Fruit fly (Drosophila melanogaster): ENCODE results near the gene CG32075.

The CG32075 gene

dm6 chr3L:11047877-11048276 is 16.9 kb downstream of the CG32075 start:
- TF ChIP-seq ovo (GFP tag; optimal IDR thresholded peaks at IDR 0.05) (peak; percentile 66), CG7101 (tag; optimal IDR thresholded peaks at IDR 0.05) (peak; percentile 57), CG33017 (tag; optimal IDR thresholded peaks at IDR 0.05) (no peak), CG11617 (GFP tag; optimal IDR thresholded peaks at IDR 0.05) (no peak), CG7045 (GFP tag; optimal IDR thresholded peaks at IDR 0.05) (no peak), CG14711 (tag; optimal IDR thresholded peaks at IDR 0.05) (no peak), bab1 (GFP tag; optimal IDR thresholded peaks at IDR 0.05) (peak; percentile 89), CG1620 (GFP tag; optimal IDR thresholded peaks at IDR 0.05) (peak; percentile 49), pad (GFP tag; optimal IDR thresholded peaks at IDR 0.05) (peak; percentile 64), Mnt (GFP tag; optimal IDR thresholded peaks at IDR 0.05) (peak; percentile 31), toe (GFP tag; optimal IDR thresholded peaks at IDR 0.05) (peak; percentile 20), tj (GFP tag; optimal IDR thresholded peaks at IDR 0.05) (no peak), Clk (GFP tag; optimal IDR thresholded peaks at IDR 0.05) (no peak), CG12768 (GFP tag; optimal IDR thresholded peaks at IDR 0.05) (peak; percentile 1), Hr96 (GFP tag; optimal IDR thresholded peaks at IDR 0.05) (peak; percentile 68), cic (GFP tag; optimal IDR thresholded peaks at IDR 0.05) (no peak), CG5204 (GFP tag; optimal IDR thresholded peaks at IDR 0.05) (peak; percentile 18), Crg-1 (GFP tag; optimal IDR thresholded peaks at IDR 0.05) (peak; percentile 49), kay (GFP tag; ENCODE audit: borderline replicate concordance) (no peak)

dm6 chr3L:11046559-11046958 is 18.2 kb downstream of the CG32075 start:
- TF ChIP-seq CG11617 (GFP tag; optimal IDR thresholded peaks at IDR 0.05): no peak
- TF ChIP-seq tj (GFP tag; optimal IDR thresholded peaks at IDR 0.05): peak; percentile 45
- peak; percentile 35 for TF ChIP-seq Crg-1 (GFP tag; optimal IDR thresholded peaks at IDR 0.05)
- no peak for TF ChIP-seq CG7045 (GFP tag; optimal IDR thresholded peaks at IDR 0.05)
- no peak for TF ChIP-seq Clk (GFP tag; optimal IDR thresholded peaks at IDR 0.05)
- peak; percentile 9 for TF ChIP-seq CG12768 (GFP tag; optimal IDR thresholded peaks at IDR 0.05)
- no peak for TF ChIP-seq kay (GFP tag; ENCODE audit: borderline replicate concordance)
- TF ChIP-seq cnc (optimal IDR thresholded peaks at IDR 0.05): no peak
- TF ChIP-seq pad (GFP tag; optimal IDR thresholded peaks at IDR 0.05): peak; percentile 7
- no peak for TF ChIP-seq toe (GFP tag; optimal IDR thresholded peaks at IDR 0.05)
- no peak for TF ChIP-seq cic (GFP tag; optimal IDR thresholded peaks at IDR 0.05)
- no peak for TF ChIP-seq Hr96 (GFP tag; optimal IDR thresholded peaks at IDR 0.05)
- peak; percentile 17 for TF ChIP-seq Mnt (GFP tag; optimal IDR thresholded peaks at IDR 0.05)
- TF ChIP-seq ovo (GFP tag; optimal IDR thresholded peaks at IDR 0.05): peak; percentile 68
- TF ChIP-seq CG14711 (tag; optimal IDR thresholded peaks at IDR 0.05): no peak
- TF ChIP-seq CG5204 (GFP tag; optimal IDR thresholded peaks at IDR 0.05): no peak
- no peak for TF ChIP-seq CG1620 (GFP tag; optimal IDR thresholded peaks at IDR 0.05)
- peak; percentile 2 for TF ChIP-seq CG33017 (tag; optimal IDR thresholded peaks at IDR 0.05)
- peak; percentile 53 for TF ChIP-seq bab1 (GFP tag; optimal IDR thresholded peaks at IDR 0.05)
- peak; percentile 27 for TF ChIP-seq CG7101 (tag; optimal IDR thresholded peaks at IDR 0.05)

- TF ChIP-seq Hr96 (GFP tag; optimal IDR thresholded peaks at IDR 0.05): no peak
- no peak for TF ChIP-seq CG7101 (tag; optimal IDR thresholded peaks at IDR 0.05)
- no peak for TF ChIP-seq CG1620 (GFP tag; optimal IDR thresholded peaks at IDR 0.05)
- no peak for TF ChIP-seq CG11617 (GFP tag; optimal IDR thresholded peaks at IDR 0.05)
- TF ChIP-seq tj (GFP tag; optimal IDR thresholded peaks at IDR 0.05): peak; percentile 99
- TF ChIP-seq Mnt (GFP tag; optimal IDR thresholded peaks at IDR 0.05): no peak
- no peak for TF ChIP-seq toe (GFP tag; optimal IDR thresholded peaks at IDR 0.05)
- TF ChIP-seq ovo (GFP tag; optimal IDR thresholded peaks at IDR 0.05): no peak
- no peak for TF ChIP-seq CG14711 (tag; optimal IDR thresholded peaks at IDR 0.05)
Observed at dm6 chr3L:11045009-11045408, 19.7 kb downstream of the CG32075 start.

DNA sequence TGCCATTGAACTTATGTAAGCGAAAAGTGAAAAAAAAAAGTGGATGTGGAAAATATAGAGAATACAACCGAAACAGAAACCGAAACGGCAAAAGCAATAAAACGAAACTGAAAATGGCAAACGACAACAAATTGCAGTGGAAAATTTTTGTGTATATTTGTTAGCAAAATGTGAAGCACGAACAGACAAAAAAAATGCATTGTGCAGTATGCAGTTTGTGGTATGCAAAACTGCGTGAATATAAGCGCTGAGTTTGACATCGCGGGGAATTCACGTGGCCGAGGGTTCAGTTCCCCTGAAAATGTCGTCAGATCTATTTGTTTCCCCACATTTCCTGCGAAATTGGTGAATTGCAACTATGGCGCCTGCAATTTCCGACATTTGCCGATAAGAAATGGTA is 21.1 kb downstream of the CG32075 start:
- TF ChIP-seq toe (GFP tag; optimal IDR thresholded peaks at IDR 0.05): no peak
- TF ChIP-seq tj (GFP tag; optimal IDR thresholded peaks at IDR 0.05): peak; percentile 97
- no peak for TF ChIP-seq CG12768 (GFP tag; optimal IDR thresholded peaks at IDR 0.05)

DNA sequence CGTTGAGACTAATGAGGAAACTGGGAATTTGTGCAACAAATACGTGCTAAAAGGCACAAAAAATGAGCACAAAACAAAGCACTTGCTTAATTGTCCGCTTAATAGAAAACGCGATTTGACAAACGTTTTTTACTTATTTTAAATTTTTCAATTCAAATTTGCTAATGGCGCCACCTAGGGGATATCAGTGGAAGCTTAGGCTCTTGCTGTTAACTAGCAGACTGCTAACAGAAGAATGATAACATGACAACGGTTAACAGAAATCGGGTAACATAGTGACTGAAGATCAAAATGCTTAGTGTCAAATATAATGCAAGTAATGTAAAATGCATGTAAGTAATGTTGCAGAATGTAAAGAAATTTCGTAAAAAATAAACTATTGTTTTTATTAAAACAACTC is 23.5 kb downstream of the CG32075 start:
- peak; percentile 47 for TF ChIP-seq kay (GFP tag; ENCODE audit: borderline replicate concordance)
- TF ChIP-seq cic (GFP tag; optimal IDR thresholded peaks at IDR 0.05): no peak

DNA sequence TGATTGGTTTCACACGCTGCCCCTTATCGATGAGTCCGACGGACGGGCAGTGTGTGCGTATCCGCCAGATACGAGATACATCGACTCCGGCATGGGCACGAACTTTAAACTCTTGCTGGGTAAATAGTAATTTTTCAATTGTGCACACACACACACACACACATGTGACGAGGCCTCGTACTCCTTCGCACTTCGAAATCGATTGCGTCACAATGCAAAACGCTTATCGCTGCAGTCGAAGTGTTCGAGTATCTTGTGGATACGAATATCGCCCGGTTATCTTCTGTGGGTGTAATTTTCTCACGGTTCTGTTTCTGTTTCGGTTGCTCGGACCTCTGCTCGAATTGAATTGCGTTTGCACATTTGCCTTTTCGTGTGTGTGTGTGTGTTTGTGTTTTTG is 29.7 kb downstream of the CG32075 start:
- no peak for TF ChIP-seq CG7101 (tag; optimal IDR thresholded peaks at IDR 0.05)
- no peak for TF ChIP-seq CG7045 (GFP tag; optimal IDR thresholded peaks at IDR 0.05)
- no peak for TF ChIP-seq Crg-1 (GFP tag; optimal IDR thresholded peaks at IDR 0.05)
- no peak for TF ChIP-seq Hr96 (GFP tag; optimal IDR thresholded peaks at IDR 0.05)
- TF ChIP-seq cic (GFP tag; optimal IDR thresholded peaks at IDR 0.05): no peak
- no peak for TF ChIP-seq cnc (optimal IDR thresholded peaks at IDR 0.05)
- no peak for TF ChIP-seq Mnt (GFP tag; optimal IDR thresholded peaks at IDR 0.05)
- TF ChIP-seq kay (GFP tag; ENCODE audit: borderline replicate concordance): no peak
- TF ChIP-seq CG14711 (tag; optimal IDR thresholded peaks at IDR 0.05): no peak
- TF ChIP-seq toe (GFP tag; optimal IDR thresholded peaks at IDR 0.05): no peak
- TF ChIP-seq CG1620 (GFP tag; optimal IDR thresholded peaks at IDR 0.05): no peak
- no peak for TF ChIP-seq tj (GFP tag; optimal IDR thresholded peaks at IDR 0.05)

DNA sequence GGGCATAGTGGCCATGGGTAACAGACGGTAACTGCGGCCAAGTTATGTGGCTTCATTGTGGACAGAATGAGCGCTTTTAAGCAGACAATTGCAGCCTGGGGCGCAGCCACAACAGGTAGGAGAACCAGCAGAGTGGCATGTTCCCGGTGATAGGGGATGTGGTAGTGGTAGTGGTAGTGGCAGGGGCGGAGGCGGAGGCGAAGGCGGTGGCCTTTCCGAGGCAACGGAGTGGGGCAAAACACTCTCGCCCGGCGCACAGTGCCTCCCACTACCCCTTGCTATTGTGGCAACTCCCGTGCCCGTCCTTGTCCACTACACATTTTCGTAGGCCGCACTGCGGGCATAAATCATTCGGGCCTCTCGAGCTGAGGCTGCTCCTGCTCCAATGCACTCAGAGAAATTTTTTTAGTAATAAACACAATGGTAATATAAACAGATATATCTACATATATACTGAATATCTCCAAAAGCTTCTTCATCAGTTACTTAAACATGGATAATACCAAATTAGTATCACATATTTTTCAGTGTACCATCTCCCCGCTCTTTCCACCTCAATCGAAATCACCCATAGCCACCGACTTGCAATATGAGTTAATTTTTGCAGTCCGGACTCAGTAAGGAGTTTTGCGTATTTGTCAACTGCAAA is 31.3 kb downstream of the CG32075 start:
- TF ChIP-seq CG7045 (GFP tag; optimal IDR thresholded peaks at IDR 0.05): no peak
- no peak for TF ChIP-seq CG33017 (tag; optimal IDR thresholded peaks at IDR 0.05)
- no peak for TF ChIP-seq pad (GFP tag; optimal IDR thresholded peaks at IDR 0.05)

All from whole organism, adult.